Fruit fly (Drosophila melanogaster) whole organism, embryonic: Measurements from ENCODE around the gene Rnp4F.
A peak's percentile ranks its signal among the peaks of the same experiment; 100 is the strongest.

ENCODE experiments used
- Bgb ChIP-seq: fragments of 200-800 bp; sonication (Bioruptor generic); IDR thresholded peaks from 2 replicates; pipeline ENCODE4 v1.3.6; 2022; ENCODE audit warnings: missing biosample characterization, missing genetic modification characterization; ENCODE audit not compliant: partially characterized antibody
- CG11504 ChIP-seq: fragments of 200-800 bp; sonication (Bioruptor generic); optimal IDR thresholded peaks from 3 replicates; lab custom pipeline; 2019; ENCODE audit warnings: missing biosample characterization, mild to moderate bottlenecking, missing genetic modification characterization, moderate library complexity
- CG12155 ChIP-seq: fragments of 200-800 bp; sonication (Bioruptor generic); optimal IDR thresholded peaks from 3 replicates; lab custom pipeline; 2016; ENCODE audit warnings: missing biosample characterization, missing genetic modification characterization
- CG12744 ChIP-seq: fragments of 200-800 bp; sonication (Bioruptor generic); optimal IDR thresholded peaks from 2 replicates; lab custom pipeline; 2016; ENCODE audit warnings: missing biosample characterization, missing genetic modification characterization
- CG14710 ChIP-seq: fragments of 200-800 bp; sonication (Bioruptor generic); optimal IDR thresholded peaks from 3 replicates; lab custom pipeline; 2019; ENCODE audit warnings: missing biosample characterization, mild to moderate bottlenecking, missing genetic modification characterization, moderate library complexity
- CG1603 ChIP-seq: fragments of 200-800 bp; sonication (Bioruptor generic); optimal IDR thresholded peaks from 2 replicates; lab custom pipeline; 2019; ENCODE audit warnings: missing biosample characterization, mild to moderate bottlenecking, missing genetic modification characterization, moderate library complexity
- CG16813 ChIP-seq: fragments of 200-800 bp; sonication (Bioruptor generic); IDR thresholded peaks from 3 replicates; pipeline ENCODE4 v1.3.6; 2022; ENCODE audit warnings: missing biosample characterization, missing genetic modification characterization; ENCODE audit not compliant: partially characterized antibody
- CG17328 ChIP-seq: fragments of 200-800 bp; sonication (Bioruptor generic); IDR thresholded peaks from 2 replicates; pipeline ENCODE4 v1.3.6; 2022; ENCODE audit warnings: missing biosample characterization, missing genetic modification characterization
- CG17361 ChIP-seq: fragments of 200-800 bp; sonication (Bioruptor generic); IDR thresholded peaks from 3 replicates; pipeline ENCODE4 v1.3.6; 2022; ENCODE audit warnings: missing biosample characterization, missing genetic modification characterization
- CG2712 ChIP-seq: fragments of 200-800 bp; optimal IDR thresholded peaks from 3 replicates; lab custom pipeline; 2019; ENCODE audit warnings: missing biosample characterization, mild to moderate bottlenecking, missing genetic modification characterization, moderate library complexity
- CG3065 ChIP-seq: fragments of 200-800 bp; sonication (Bioruptor generic); optimal IDR thresholded peaks from 2 replicates; lab custom pipeline; 2016; ENCODE audit warnings: missing biosample characterization, missing genetic modification characterization
- CG32532 ChIP-seq: fragments of 200-800 bp; sonication (Bioruptor generic); IDR thresholded peaks from 2 replicates; pipeline ENCODE4 v1.3.6; 2022; ENCODE audit warnings: missing biosample characterization, missing genetic modification characterization
- CG42726 ChIP-seq: fragments of 200-800 bp; sonication (Bioruptor generic); IDR thresholded peaks from 2 replicates; pipeline ENCODE4 v1.3.6; 2022; ENCODE audit warnings: missing biosample characterization, missing genetic modification characterization; ENCODE audit not compliant: partially characterized antibody
- CG4424 ChIP-seq: fragments of 200-800 bp; sonication (Bioruptor generic); optimal IDR thresholded peaks from 3 replicates; lab custom pipeline; 2016; ENCODE audit warnings: missing biosample characterization, missing genetic modification characterization
- CG4854 ChIP-seq: fragments of 200-800 bp; sonication (Bioruptor generic); optimal IDR thresholded peaks from 2 replicates; lab custom pipeline; 2016; ENCODE audit warnings: missing biosample characterization, missing genetic modification characterization, inconsistent platforms
- CG5245 ChIP-seq: fragments of 200-800 bp; sonication (Bioruptor generic); optimal IDR thresholded peaks from 3 replicates; lab custom pipeline; 2016; ENCODE audit warnings: missing biosample characterization, missing genetic modification characterization
- CG6175 ChIP-seq: fragments of 200-800 bp; sonication (Bioruptor generic); IDR thresholded peaks from 3 replicates; pipeline ENCODE4 v1.3.6; 2022; ENCODE audit warnings: missing biosample characterization, missing genetic modification characterization
- CG6791 ChIP-seq: fragments of 200-800 bp; sonication (Bioruptor generic); IDR thresholded peaks from 3 replicates; pipeline ENCODE4 v1.3.6; 2022; ENCODE audit warnings: missing biosample characterization, missing genetic modification characterization; ENCODE audit not compliant: partially characterized antibody
- CTCF ChIP-seq: fragments of 200-800 bp; sonication (Bioruptor generic); optimal IDR thresholded peaks from 2 replicates; lab custom pipeline; 2017; ENCODE audit warnings: missing biosample characterization, mild to moderate bottlenecking, missing genetic modification characterization, moderate library complexity
- CoRest ChIP-seq: fragments of 200-800 bp; sonication (Bioruptor generic); optimal IDR thresholded peaks from 3 replicates; lab custom pipeline; 2018; ENCODE audit warnings: missing biosample characterization, mild to moderate bottlenecking, missing genetic modification characterization, moderate library complexity
- Dbx ChIP-seq: fragments of 200-800 bp; sonication (Bioruptor generic); IDR thresholded peaks from 3 replicates; pipeline ENCODE4 v1.3.6; 2022; ENCODE audit warnings: missing biosample characterization, missing genetic modification characterization
- H2.0 ChIP-seq: fragments of 200-800 bp; sonication (Bioruptor generic); IDR thresholded peaks from 2 replicates; pipeline ENCODE4 v1.3.6; 2022; ENCODE audit warnings: missing biosample characterization, missing genetic modification characterization
- Hr39 ChIP-seq: fragments of >200 bp; optimal IDR thresholded peaks from 2 replicates; lab custom pipeline; 2017
- Lhr ChIP-seq: fragments of 200-800 bp; sonication (Bioruptor generic); optimal IDR thresholded peaks from 3 replicates; lab custom pipeline; 2017; ENCODE audit warnings: mild to moderate bottlenecking, missing biosample characterization, missing genetic modification reagents, missing genetic modification characterization
- Med ChIP-seq: fragments of 200-800 bp; sonication (Bioruptor generic); peaks from one replicate; lab custom pipeline; 2016; ENCODE audit warnings: missing biosample characterization, missing genetic modification characterization, mild to moderate bottlenecking, inconsistent platforms, moderate library complexity
- Nf-YC ChIP-seq: fragments of 200-800 bp; optimal IDR thresholded peaks from 3 replicates; lab custom pipeline; 2019; ENCODE audit warnings: missing biosample characterization, mild to moderate bottlenecking, missing genetic modification characterization, moderate library complexity
- PHDP ChIP-seq: fragments of 200-800 bp; sonication (Bioruptor generic); optimal IDR thresholded peaks from 3 replicates; lab custom pipeline; 2018; ENCODE audit warnings: missing biosample characterization, mild to moderate bottlenecking, missing genetic modification characterization, moderate library complexity
- Rfx ChIP-seq: fragments of 200-800 bp; sonication (Bioruptor generic); IDR thresholded peaks from 2 replicates; pipeline ENCODE4 v1.3.6; 2022; ENCODE audit warnings: missing biosample characterization, missing genetic modification characterization
- Vsx1 ChIP-seq: fragments of 200-800 bp; sonication (Bioruptor generic); optimal IDR thresholded peaks from 2 replicates; lab custom pipeline; 2017; ENCODE audit warnings: missing biosample characterization, mild to moderate bottlenecking, missing genetic modification characterization, missing genetic modification reagents
- Xbp1 ChIP-seq: fragments of 200-800 bp; sonication (Bioruptor generic); optimal IDR thresholded peaks from 3 replicates; lab custom pipeline; 2016; ENCODE audit warnings: missing biosample characterization, mild to moderate bottlenecking, missing genetic modification characterization
- amos ChIP-seq: fragments of 200-800 bp; sonication (Bioruptor generic); IDR thresholded peaks from 2 replicates; pipeline ENCODE4 v1.3.6; 2022; ENCODE audit warnings: missing biosample characterization, missing genetic modification characterization; ENCODE audit not compliant: partially characterized antibody
- bsh ChIP-seq, 2 experiments: fragments of 200-800 bp; sonication (Bioruptor generic); optimal IDR thresholded peaks; 2 replicates each; lab custom pipeline; 2017 to 2018; ENCODE audit warnings: mild to moderate bottlenecking in 2 of 2, missing biosample characterization in 2 of 2, missing genetic modification characterization in 2 of 2, moderate library complexity in 1 of 2
- crp ChIP-seq, 2 experiments: fragments of 200-800 bp; sonication (Bioruptor generic); optimal IDR thresholded peaks; 2 replicates in 1 of 2; 3 replicates in 1 of 2; lab custom pipeline; 2017; ENCODE audit warnings: missing biosample characterization in 2 of 2, missing genetic modification characterization in 2 of 2, mild to moderate bottlenecking in 1 of 2, moderate library complexity in 1 of 2
- gem ChIP-seq: fragments of 200-800 bp; sonication (Bioruptor generic); optimal IDR thresholded peaks from 2 replicates; lab custom pipeline; 2019; ENCODE audit warnings: missing biosample characterization, mild to moderate bottlenecking, missing genetic modification characterization, moderate library complexity
- ham ChIP-seq: fragments of 200-800 bp; sonication (Bioruptor generic); IDR thresholded peaks from 2 replicates; pipeline ENCODE4 v1.3.6; 2022; ENCODE audit warnings: missing biosample characterization, missing genetic modification characterization
- knrl ChIP-seq: fragments of 200-800 bp; sonication (Bioruptor generic); IDR thresholded peaks from 3 replicates; pipeline ENCODE4 v1.3.6; 2022; ENCODE audit warnings: missing biosample characterization, missing genetic modification characterization; ENCODE audit not compliant: partially characterized antibody
- ro ChIP-seq: fragments of 200-800 bp; sonication (Bioruptor generic); IDR thresholded peaks from 2 replicates; pipeline ENCODE4 v1.3.6; 2022; ENCODE audit warnings: missing biosample characterization, missing genetic modification characterization
- stwl ChIP-seq: fragments of 200-800 bp; sonication (Bioruptor generic); optimal IDR thresholded peaks from 3 replicates; lab custom pipeline; 2018; ENCODE audit warnings: missing biosample characterization, mild to moderate bottlenecking, missing genetic modification characterization, moderate library complexity
- sug ChIP-seq: fragments of 200-800 bp; optimal IDR thresholded peaks from 2 replicates; lab custom pipeline; 2019; ENCODE audit warnings: missing biosample characterization, mild to moderate bottlenecking, missing genetic modification characterization, moderate library complexity
- vvl ChIP-seq: fragments of 200-800 bp; sonication (Bioruptor generic); IDR thresholded peaks from 2 replicates; pipeline ENCODE4 v1.3.6; 2022; ENCODE audit warnings: missing biosample characterization, missing genetic modification characterization
- z ChIP-seq: fragments of 200-800 bp; sonication (Bioruptor generic); IDR thresholded peaks from 3 replicates; pipeline ENCODE4 v1.3.6; 2022; ENCODE audit warnings: missing biosample characterization, missing genetic modification characterization

Rnp4F gene

dm6 chrX:5293141-5293540 lies 29.4 kb downstream of the Rnp4F start:
- TF ChIP-seq Hr39 (lab: Kevin White, UChicago) (peak; percentile 85), CG14710 (tag; lab: Kevin White, UChicago) (no peak), CG17328 (GFP tag; lab: Robert Waterston, UW) (no peak)

dm6 chrX:5289692-5290091 lies 32.8 kb downstream of the Rnp4F start:
- peak; percentile 9 for TF ChIP-seq CG4424 (GFP tag; lab: Kevin White, UChicago)
- TF ChIP-seq gem (tag; lab: Kevin White, UChicago), result peak; percentile 3
- TF ChIP-seq CG12155, result no peak
- peak; percentile 42; the same call in 1 of the 3 replicates for TF ChIP-seq Dbx (GFP tag; lab: Robert Waterston, UW)
- TF ChIP-seq crp (GFP tag; optimal IDR thresholded peaks at IDR 0.05; lab: Kevin White, UChicago), result no peak
- peak; percentile 68 for TF ChIP-seq Bgb (GFP tag; lab: Robert Waterston, UW)
- TF ChIP-seq CG42726 (GFP tag; lab: Robert Waterston, UW), result peak; percentile 35; the same call in 1 of the 2 replicates
- TF ChIP-seq CTCF (GFP tag; lab: Kevin White, UChicago), result peak; percentile 93
- peak; percentile 61 for TF ChIP-seq CG16813 (GFP tag; lab: Robert Waterston, UW)
- TF ChIP-seq Med (GFP tag; lab: Kevin White, UChicago), result peak; percentile 46
- TF ChIP-seq amos (GFP tag; lab: Robert Waterston, UW), result peak; percentile 61
- TF ChIP-seq CG32532 (GFP tag; lab: Robert Waterston, UW), result peak; percentile 55
- TF ChIP-seq CG2712 (tag; lab: Kevin White, UChicago), result peak; percentile 2
- peak in 1 of 2 experiments; percentile 5 for TF ChIP-seq bsh (GFP tag; optimal IDR thresholded peaks at IDR 0.05; lab: Kevin White, UChicago)
- peak; percentile 17 for TF ChIP-seq CG1603 (tag; lab: Kevin White, UChicago)
- TF ChIP-seq PHDP (tag; lab: Kevin White, UChicago), result peak; percentile 20
- TF ChIP-seq ro (GFP tag; lab: Robert Waterston, UW), result no peak
- peak; percentile 5 for TF ChIP-seq sug
- TF ChIP-seq Vsx1 (GFP tag; lab: Kevin White, UChicago), result peak; percentile 55
- TF ChIP-seq CG11504, result peak; percentile 49
- no peak for TF ChIP-seq CG6175 (GFP tag; lab: Robert Waterston, UW)
- TF ChIP-seq Nf-YC (tag; lab: Kevin White, UChicago), result no peak
- TF ChIP-seq ham (GFP tag; lab: Robert Waterston, UW), result no peak
- TF ChIP-seq CG6791 (GFP tag; lab: Robert Waterston, UW), result peak; percentile 14; the same call in 1 of the 3 replicates
- TF ChIP-seq CG4854 (GFP tag; lab: Kevin White, UChicago), result no peak
- 0 out of 3 replicates have a peak, but pooled peaks have one; percentile 8 for TF ChIP-seq CG17361 (GFP tag; lab: Robert Waterston, UW)
- TF ChIP-seq Xbp1 (GFP tag; lab: Kevin White, UChicago), result peak; percentile 1
- TF ChIP-seq CG3065, result no peak
- TF ChIP-seq CG12744 (GFP tag; lab: Kevin White, UChicago), result no peak
- TF ChIP-seq CG5245 (GFP tag; lab: Kevin White, UChicago), result peak; percentile 2
- TF ChIP-seq H2.0 (GFP tag; lab: Robert Waterston, UW), result 0 out of 2 replicates have a peak, but pooled peaks have one; percentile 4
- peak; percentile 41; the same call in 1 of the 2 replicates for TF ChIP-seq vvl (GFP tag; lab: Robert Waterston, UW)
- TF ChIP-seq Lhr (GFP tag; lab: Kevin White, UChicago), result peak; percentile 7
- peak; percentile 47; the same call in 1 of the 2 replicates for TF ChIP-seq Rfx (GFP tag; lab: Robert Waterston, UW)
- peak; percentile 56; the same call in 1 of the 3 replicates for TF ChIP-seq z
- TF ChIP-seq CoRest, result peak; percentile 4
- peak; percentile 37 for TF ChIP-seq stwl
- peak; percentile 33; the same call in 1 of the 3 replicates for TF ChIP-seq knrl
- TF ChIP-seq, all 482 proteins: peak for 29
